Worm (Caenorhabditis elegans) whole organism, young adult: ENCODE data around the gene xbx-5.
A peak's percentile ranks its signal among the peaks of the same experiment; 100 is the strongest.
"Not testable (repeated sequence)": the region's sequence is repeated elsewhere in the genome, so short reads cannot be mapped to it uniquely, and the experiment has no call there.

Experiments used
- K11D2.4 ChIP-seq: fragments of 200-800 bp; sonication (Bioruptor generic); IDR thresholded peaks from 2 replicates; pipeline ENCODE4 v1.3.6; 2022; ENCODE audit warnings: missing genetic modification reagents, missing genetic modification characterization, missing compliant biosample characterization
- K12H6.12 ChIP-seq: fragments of 200-800 bp; sonication (Bioruptor generic); optimal IDR thresholded peaks from 2 replicates; lab custom pipeline; 2018; ENCODE audit warnings: mild to moderate bottlenecking, missing genetic modification characterization, missing compliant biosample characterization
- ama-1 ChIP-seq, 3 experiments: fragments of 150-350 bp in 1 of 3; sonication (generic microtip) in 2 of 3; optimal IDR thresholded peaks; 2 replicates each; lab custom pipeline; 2014 to 2018; ENCODE audit warnings: missing biosample characterization in 2 of 3, missing genetic modification characterization in 2 of 3, missing genetic modification reagents in 2 of 3
- cebp-2 ChIP-seq: fragments of 200-800 bp; sonication (Bioruptor generic); IDR thresholded peaks from 2 replicates; pipeline ENCODE4 v1.3.6; 2022; ENCODE audit warnings: missing genetic modification characterization, missing compliant biosample characterization
- dpl-1 ChIP-seq: fragments of 150-350 bp; optimal IDR thresholded peaks from 2 replicates; lab custom pipeline; 2014; ENCODE audit warnings: missing biosample characterization, missing genetic modification reagents, missing genetic modification characterization
- hsf-1 ChIP-seq: fragments of 200-800 bp; sonication (Bioruptor generic); IDR thresholded peaks from 2 replicates; pipeline ENCODE4 v1.3.6; 2022; ENCODE audit warnings: missing genetic modification reagents, missing genetic modification characterization, missing compliant biosample characterization
- pha-4 ChIP-seq: fragments of 150-350 bp; sonication (generic microtip); optimal IDR thresholded peaks from 2 replicates; lab custom pipeline; 2014; ENCODE audit warnings: missing biosample characterization, missing genetic modification reagents, missing genetic modification characterization
- snpc-1.3 ChIP-seq: sonication (generic microtip); optimal IDR thresholded peaks from 2 replicates; lab custom pipeline; 2017; ENCODE audit warnings: missing genetic modification characterization, mild to moderate bottlenecking, missing compliant biosample characterization, antibody characterized with exemption, moderate library complexity, missing genotype, missing genetic modification reagents; ENCODE audit not compliant: insufficient read depth
- snpc-4 ChIP-seq, 5 experiments: fragments of 150-350 bp in 1 of 5; sonication (generic microtip) in 4 of 5; optimal IDR thresholded peaks; 2 replicates each; lab custom pipeline; 2014 to 2018; ENCODE audit warnings: missing genetic modification characterization in 5 of 5, missing biosample characterization in 3 of 5, antibody characterized with exemption in 2 of 5, mild to moderate bottlenecking in 2 of 5, missing compliant biosample characterization in 2 of 5, missing genotype in 2 of 5, moderate library complexity in 2 of 5, missing genetic modification reagents in 1 of 5
- tlf-1 ChIP-seq: fragments of 200-800 bp; sonication (Bioruptor generic); optimal IDR thresholded peaks from 2 replicates; lab custom pipeline; 2018; ENCODE audit warnings: mild to moderate bottlenecking, missing genetic modification characterization, missing compliant biosample characterization
- ztf-26 ChIP-seq: sonication (generic microtip); optimal IDR thresholded peaks from 2 replicates; lab custom pipeline; 2017; ENCODE audit warnings: missing genetic modification characterization, missing compliant biosample characterization

DNA sequence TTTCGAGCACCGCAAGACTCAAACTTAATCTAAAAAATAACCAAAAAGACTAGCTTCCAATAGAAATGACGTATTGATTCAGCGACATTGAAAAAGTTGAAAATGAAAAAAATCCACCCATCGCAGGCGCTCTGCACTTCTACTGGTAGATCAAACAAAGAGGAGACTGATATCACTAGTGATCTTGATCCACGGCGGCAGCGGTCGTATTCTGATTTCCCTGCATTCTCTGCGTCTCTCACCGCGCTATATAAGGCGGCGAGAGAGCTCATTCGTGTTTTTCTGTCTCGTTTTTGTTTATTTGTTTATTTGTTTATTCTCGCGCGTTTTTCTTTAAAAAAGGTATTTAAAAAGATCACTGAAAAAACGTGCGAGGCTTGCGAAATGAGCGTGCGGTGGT, 39.9 kb upstream of the xbx-5 start:
- not testable (repeated sequence) for TF ChIP-seq snpc-4 (GFP tag; optimal IDR thresholded peaks at IDR 0.05; lab: Kevin White, UChicago); snpc-4 (tag; optimal IDR thresholded peaks at IDR 0.05; lab: Kevin White, UChicago); K11D2.4; pha-4; ama-1 (optimal IDR thresholded peaks at IDR 0.05; lab: Kevin White, UChicago); ama-1 (GFP tag; optimal IDR thresholded peaks at IDR 0.05; lab: Kevin White, UChicago); dpl-1; ztf-26 (tag; lab: Kevin White, UChicago); snpc-1.3 (tag; lab: Kevin White, UChicago); cebp-2 (GFP tag; lab: Robert Waterston, UW); K12H6.12 (tag; lab: Kevin White, UChicago)
- TF ChIP-seq hsf-1 (GFP tag; lab: Robert Waterston, UW) (peak; percentile 82), tlf-1 (peak; percentile 2)
